Worm (Caenorhabditis elegans): Measurements from ENCODE around the gene ooc-3.
A peak's percentile ranks its signal among the peaks of the same experiment; 100 is the strongest.

ooc-3 gene

ce11 chrII:11495307-11495706 is at the start of gene ooc-3, which contains the start of gene B0334.4:
Gene ooc-3 (minus strand): TSS chrII:11495321.
Gene B0334.4 (plus strand): TSS chrII:11495692.
- peak; percentile 81 for TF ChIP-seq F16B12.6 (tag; optimal IDR thresholded peaks at IDR 0.05)
- no peak for TF ChIP-seq ets-5 (GFP tag; IDR thresholded peaks at IDR 0.05)
- no peak for TF ChIP-seq unc-30 (tag; optimal IDR thresholded peaks at IDR 0.05)
- no peak for TF ChIP-seq nhr-20 (tag; optimal IDR thresholded peaks at IDR 0.05)
- peak; percentile 22 for TF ChIP-seq lin-14 (GFP tag; optimal IDR thresholded peaks at IDR 0.05)
- no peak for TF ChIP-seq unc-98 (GFP tag; IDR thresholded peaks at IDR 0.05)
- peak; percentile 6 for TF ChIP-seq blmp-1 (tag; optimal IDR thresholded peaks at IDR 0.05)
- peak; percentile 44 to 60 for TF ChIP-seq lin-35 (GFP tag; optimal IDR thresholded peaks at IDR 0.05)
- no peak for TF ChIP-seq isw-1 (GFP tag; IDR thresholded peaks at IDR 0.05)
- TF ChIP-seq elt-3 (tag; optimal IDR thresholded peaks at IDR 0.05) = no peak
- no peak for TF ChIP-seq zag-1 (tag; optimal IDR thresholded peaks at IDR 0.05)
- no peak for TF ChIP-seq ceh-88 (GFP tag; IDR thresholded peaks at IDR 0.05)
- peak; percentile 32 for TF ChIP-seq zip-4 (GFP tag; optimal IDR thresholded peaks at IDR 0.05)
- TF ChIP-seq egl-13 (tag; optimal IDR thresholded peaks at IDR 0.05) = no peak
- peak; percentile 80 to 97 for TF ChIP-seq lsy-2 (tag; optimal IDR thresholded peaks at IDR 0.05)
- TF ChIP-seq lir-3 (tag; optimal IDR thresholded peaks at IDR 0.05; ENCODE audit: poor library complexity) = no peak
- TF ChIP-seq nhr-19 (GFP tag; conservative IDR thresholded peaks at IDR 0.05) = no peak
- peak in 2 of 3 experiments; percentile 18 to 48 for TF ChIP-seq ceh-82 (tag; optimal IDR thresholded peaks at IDR 0.05)
- no peak for TF ChIP-seq ceh-63 (GFP tag; optimal IDR thresholded peaks at IDR 0.05)
- peak; percentile 16 for TF ChIP-seq C16A3.4 (tag; optimal IDR thresholded peaks at IDR 0.05)
- TF ChIP-seq snu-23 (GFP tag; optimal IDR thresholded peaks at IDR 0.05) = peak; percentile 45
- no peak for TF ChIP-seq ceh-8 (GFP tag; optimal IDR thresholded peaks at IDR 0.05)
- TF ChIP-seq dpl-1 (GFP tag; optimal IDR thresholded peaks at IDR 0.05) = peak; percentile 14 to 67 (median 34)
- TF ChIP-seq mep-1 (tag; optimal IDR thresholded peaks at IDR 0.05) = peak; percentile 29
- peak; percentile 16 for TF ChIP-seq aly-2 (tag; optimal IDR thresholded peaks at IDR 0.05)
- no peak for TF ChIP-seq nhr-237 (tag; optimal IDR thresholded peaks at IDR 0.05)
- peak; percentile 27 for TF ChIP-seq nhr-71 (tag; optimal IDR thresholded peaks at IDR 0.05)
- peak; percentile 32 for TF ChIP-seq nhr-47 (tag; optimal IDR thresholded peaks at IDR 0.05)
- peak; percentile 38 to 58 for TF ChIP-seq efl-1 (optimal IDR thresholded peaks at IDR 0.05)
- peak; percentile 56 to 85 for TF ChIP-seq efl-1 (GFP tag; optimal IDR thresholded peaks at IDR 0.05 in 1 of 2)
- TF ChIP-seq unc-86 (tag; optimal IDR thresholded peaks at IDR 0.05) = no peak
- TF ChIP-seq skn-1 (tag; optimal IDR thresholded peaks at IDR 0.05) = peak; percentile 47

ce11 chrII:11544714-11545113 is 49.6 kb upstream of the ooc-3 start, which contains the start of gene F54D5.9:
Gene F54D5.9 (minus strand): TSS chrII:11544828.
- TF ChIP-seq C16A3.4 (tag; optimal IDR thresholded peaks at IDR 0.05) (no peak), elt-2 (tag; optimal IDR thresholded peaks at IDR 0.05) (no peak), efl-3 (GFP tag; optimal IDR thresholded peaks at IDR 0.05) (no peak), nhr-28 (tag; optimal IDR thresholded peaks at IDR 0.05) (no peak), hlh-17 (GFP tag; optimal IDR thresholded peaks at IDR 0.05; ENCODE audit: borderline replicate concordance) (no peak), ceh-8 (GFP tag; optimal IDR thresholded peaks at IDR 0.05) (no peak)

ce11 chrII:11542958-11543357 is 47.8 kb upstream of the ooc-3 start:
- TF ChIP-seq ets-5 (GFP tag; IDR thresholded peaks at IDR 0.05) (no peak), hpl-2 (GFP tag; optimal IDR thresholded peaks at IDR 0.05) (no peak), ceh-88 (GFP tag; IDR thresholded peaks at IDR 0.05) (no peak), efl-3 (GFP tag; optimal IDR thresholded peaks at IDR 0.05) (no peak), zip-4 (GFP tag; optimal IDR thresholded peaks at IDR 0.05) (no peak), ces-1 (GFP tag; optimal IDR thresholded peaks at IDR 0.05) (no peak), aha-1 (tag; optimal IDR thresholded peaks at IDR 0.05) (no peak), jun-1 (tag; optimal IDR thresholded peaks at IDR 0.05) (no peak), lin-15B (tag; optimal IDR thresholded peaks at IDR 0.05) (no peak), dsc-1 (tag; optimal IDR thresholded peaks at IDR 0.05) (no peak), fkh-8 (tag; optimal IDR thresholded peaks at IDR 0.05) (no peak), blmp-1 (tag; optimal IDR thresholded peaks at IDR 0.05) (no peak), rnt-1 (tag; optimal IDR thresholded peaks at IDR 0.05) (no peak), nhr-71 (tag; optimal IDR thresholded peaks at IDR 0.05) (no peak), hlh-4 (tag; optimal IDR thresholded peaks at IDR 0.05) (no peak), grh-1 (GFP tag; IDR thresholded peaks at IDR 0.05) (no peak), ceh-90 (tag; optimal IDR thresholded peaks at IDR 0.05) (no peak), sup-37 (GFP tag; optimal IDR thresholded peaks at IDR 0.05) (no peak), elt-2 (tag; optimal IDR thresholded peaks at IDR 0.05) (no peak)

Measured in whole organism, L1 larva.